Fruit fly (Drosophila melanogaster) whole organism, wandering third instar larva: Measurements from ENCODE around the gene CG7896.

Experiments used
- GATAd ChIP-seq: sonication (Bioruptor generic); optimal IDR thresholded peaks from 2 replicates; lab custom pipeline; 2016; ENCODE audit warnings: missing biosample characterization, missing genetic modification characterization
- lola ChIP-seq: fragments of >200 bp; optimal IDR thresholded peaks from 2 replicates; lab custom pipeline; 2017; ENCODE audit warnings: missing biosample characterization, missing genetic modification characterization

DNA sequence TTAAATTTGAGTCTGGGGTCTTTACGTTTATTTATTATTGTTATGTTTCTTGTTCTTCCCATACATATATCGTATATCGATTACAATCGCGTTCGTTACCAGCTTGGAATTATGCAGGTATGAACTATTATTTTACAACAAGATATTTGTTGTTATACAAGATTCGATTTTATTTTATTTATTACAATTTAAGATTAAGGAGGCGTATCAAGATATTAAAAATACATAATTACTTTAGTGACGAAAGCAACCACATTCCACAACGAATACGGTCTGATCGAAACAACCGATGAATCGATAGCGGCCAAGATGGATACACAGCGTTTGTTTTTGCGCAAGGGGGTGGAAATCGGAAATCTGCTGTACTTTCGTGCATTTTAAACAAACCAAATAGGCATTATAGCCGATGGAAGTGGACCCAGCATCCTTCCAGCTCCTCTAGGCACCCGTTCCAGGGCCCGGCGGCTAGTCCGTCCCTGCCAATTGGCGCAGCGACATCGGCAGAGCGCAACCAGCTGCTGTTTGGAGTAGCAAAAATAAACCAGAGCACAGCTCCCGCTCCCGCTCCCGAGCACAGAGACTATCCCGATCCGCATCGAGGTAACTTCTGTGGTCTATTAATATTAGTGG, 14.5 kb downstream of the CG7896 start, which contains the start of the genes CG15525 and CG11504:
- TF ChIP-seq GATAd (no peak), lola (GFP tag; lab: Kevin White, UChicago) (no peak)
